6 fruit fly cellular contexts compared by ENCODE assay signal in the genomic region with DNA sequence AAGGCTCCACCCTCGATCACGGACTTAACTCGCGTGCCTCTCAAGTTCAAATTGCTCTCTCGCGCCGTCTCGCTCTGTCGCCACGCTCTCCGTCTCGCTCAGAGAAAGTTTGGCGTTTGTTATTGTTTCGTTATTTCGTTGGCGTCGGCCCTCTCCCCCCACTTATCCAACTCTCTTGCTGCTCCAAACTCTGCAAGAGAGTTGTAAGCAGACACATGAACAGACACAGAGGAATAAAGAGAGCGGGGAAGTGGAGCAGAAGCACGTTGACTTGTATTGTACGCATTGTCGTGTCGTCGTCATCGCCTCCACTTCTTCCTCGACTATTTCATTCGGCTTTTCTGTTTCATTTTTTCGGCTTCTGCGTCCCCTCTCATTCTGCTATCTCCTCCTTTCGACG.
A peak's percentile ranks its signal among the peaks of the same experiment; 100 is the strongest.
TF ChIP-seq lines count a peak whose summit lies in the region.

No protein-coding gene starts in this region.

- no peak for TF ChIP-seq CTCF in whole organism, embryonic (GFP tag; optimal IDR thresholded peaks at IDR 0.05; lab: Kevin White, UChicago)

TF ChIP-seq in whole organism, 6 proteins besides CTCF, POLR2A, EP300 and RAD21:
- TF ChIP-seq Dll (optimal IDR thresholded peaks at IDR 0.05; lab: Kevin White, UChicago) (peak; percentile 89), CG8478 (optimal IDR thresholded peaks at IDR 0.05; lab: Kevin White, UChicago) (no peak), EcR (GFP tag; optimal IDR thresholded peaks at IDR 0.05; lab: Kevin White, UChicago) (peak in 1 of 2 experiments; percentile 87)

TF ChIP-seq in whole organism, adult, 20 proteins besides CTCF, POLR2A, EP300 and RAD21:
- TF ChIP-seq tj (GFP tag; optimal IDR thresholded peaks at IDR 0.05; lab: Kevin White, UChicago), result peak; percentile 34
- TF ChIP-seq bab1 (GFP tag; optimal IDR thresholded peaks at IDR 0.05; lab: Kevin White, UChicago), result no peak
- TF ChIP-seq Mnt (GFP tag; optimal IDR thresholded peaks at IDR 0.05; lab: Kevin White, UChicago), result peak; percentile 28
- no peak for TF ChIP-seq cic (GFP tag; optimal IDR thresholded peaks at IDR 0.05; lab: Kevin White, UChicago)
- TF ChIP-seq pad (GFP tag; optimal IDR thresholded peaks at IDR 0.05; lab: Kevin White, UChicago), result no peak

TF ChIP-seq in whole organism, embryonic, 481 proteins besides CTCF, POLR2A, EP300 and RAD21 (continues in another document):
- TF ChIP-seq z (GFP tag; IDR thresholded peaks at IDR 0.05; lab: Robert Waterston, UW) (0 out of 3 replicates have a peak, but pooled peaks have one; percentile 38), Ada2b (GFP tag; IDR thresholded peaks at IDR 0.05; lab: Robert Waterston, UW) (no peak), CG13894 (tag; optimal IDR thresholded peaks at IDR 0.05; lab: Kevin White, UChicago) (no peak), CG12155 (GFP tag; optimal IDR thresholded peaks at IDR 0.05; lab: Kevin White, UChicago) (peak; percentile 85), nerfin-2 (GFP tag; IDR thresholded peaks at IDR 0.05; lab: Robert Waterston, UW; ENCODE audit: partially characterized antibody) (no peak), hbn (GFP tag; IDR thresholded peaks at IDR 0.05; lab: Robert Waterston, UW; ENCODE audit: partially characterized antibody) (peak; percentile 22; the same call in 1 of the 2 replicates), cwo (GFP tag; optimal IDR thresholded peaks at IDR 0.05; lab: Kevin White, UChicago) (peak; percentile 9), CG3163 (GFP tag; optimal IDR thresholded peaks at IDR 0.05; lab: Kevin White, UChicago) (peak; percentile 96), kni (GFP tag; optimal IDR thresholded peaks at IDR 0.05; lab: Kevin White, UChicago) (peak; percentile 68), Deaf1 (tag; optimal IDR thresholded peaks at IDR 0.05; lab: Kevin White, UChicago) (peak; percentile 78), fd102C (GFP tag; optimal IDR thresholded peaks at IDR 0.05; lab: Kevin White, UChicago) (no peak), Vsx1 (GFP tag; optimal IDR thresholded peaks at IDR 0.05; lab: Kevin White, UChicago) (no peak), sens (GFP tag; lab: Kevin White, UChicago) (peak; percentile 41), seq (GFP tag; IDR thresholded peaks at IDR 0.05; lab: Robert Waterston, UW) (no peak; the same call in 1 of the 2 replicates), Blimp-1 (GFP tag; optimal IDR thresholded peaks at IDR 0.05; lab: Kevin White, UChicago) (no peak), CG1832 (GFP tag; optimal IDR thresholded peaks at IDR 0.05; lab: Kevin White, UChicago) (peak; percentile 63), CG4707 (GFP tag; optimal IDR thresholded peaks at IDR 0.05; lab: Kevin White, UChicago) (no peak), pros (GFP tag; optimal IDR thresholded peaks at IDR 0.05; lab: Kevin White, UChicago) (peak; percentile 34), cg (GFP tag; optimal IDR thresholded peaks at IDR 0.05; lab: Kevin White, UChicago) (peak; percentile 71)

TF ChIP-seq in whole organism, prepupa, 60 proteins besides CTCF, POLR2A, EP300 and RAD21:
- TF ChIP-seq dsx (GFP tag; optimal IDR thresholded peaks at IDR 0.05; lab: Kevin White, UChicago; ENCODE audit: poor library complexity, severe bottlenecking), result peak; percentile 60
- no peak for TF ChIP-seq Sox15 (GFP tag; optimal IDR thresholded peaks at IDR 0.05; lab: Kevin White, UChicago)
- peak; percentile 21 for TF ChIP-seq Eip75B (GFP tag; optimal IDR thresholded peaks at IDR 0.05; lab: Kevin White, UChicago)
- no peak for TF ChIP-seq achi (GFP tag; optimal IDR thresholded peaks at IDR 0.05; lab: Kevin White, UChicago)
- peak; percentile 36; the same call in 1 of the 3 replicates for TF ChIP-seq CG8119 (GFP tag; IDR thresholded peaks at IDR 0.05; lab: Robert Waterston, UW)
- peak; percentile 42 for TF ChIP-seq CG6854 (GFP tag; optimal IDR thresholded peaks at IDR 0.05; lab: Kevin White, UChicago)
- TF ChIP-seq CG3919 (GFP tag; optimal IDR thresholded peaks at IDR 0.05; lab: Kevin White, UChicago), result peak; percentile 5
- peak; percentile 37 for TF ChIP-seq fkh (GFP tag; optimal IDR thresholded peaks at IDR 0.05; lab: Kevin White, UChicago)
- TF ChIP-seq eg (GFP tag; IDR thresholded peaks at IDR 0.05; lab: Robert Waterston, UW), result peak; percentile 14; the same call in 1 of the 3 replicates
- no peak for TF ChIP-seq OdsH (GFP tag; optimal IDR thresholded peaks at IDR 0.05; lab: Kevin White, UChicago)
- peak; percentile 29 for TF ChIP-seq vri (GFP tag; optimal IDR thresholded peaks at IDR 0.05; lab: Kevin White, UChicago)
- peak; percentile 30 for TF ChIP-seq svp (GFP tag; lab: Kevin White, UChicago)
- no peak for TF ChIP-seq CG11294 (GFP tag; IDR thresholded peaks at IDR 0.05; lab: Robert Waterston, UW)
- TF ChIP-seq Sox14 (GFP tag; optimal IDR thresholded peaks at IDR 0.05; lab: Kevin White, UChicago), result peak; percentile 50
- TF ChIP-seq CG6163 (GFP tag; IDR thresholded peaks at IDR 0.05; lab: Robert Waterston, UW), result peak; percentile 73

TF ChIP-seq in whole organism, pupa, 21 proteins besides CTCF, POLR2A, EP300 and RAD21:
- peak; percentile 9; the same call in 1 of the 2 replicates for TF ChIP-seq CG32121 (GFP tag; IDR thresholded peaks at IDR 0.05; lab: Robert Waterston, UW)
- peak; percentile 37; the same call in 2 of the 3 replicates for TF ChIP-seq CG4496 (GFP tag; IDR thresholded peaks at IDR 0.05; lab: Robert Waterston, UW)
- peak; percentile 14 for TF ChIP-seq Snoo (tag; optimal IDR thresholded peaks at IDR 0.05; lab: Kevin White, UChicago)
- no peak for TF ChIP-seq CG8159 (tag; optimal IDR thresholded peaks at IDR 0.05; lab: Kevin White, UChicago)
- TF ChIP-seq EcR (GFP tag; optimal IDR thresholded peaks at IDR 0.05; lab: Kevin White, UChicago), result peak; percentile 82
- TF ChIP-seq CG15710 (tag; optimal IDR thresholded peaks at IDR 0.05; lab: Kevin White, UChicago), result no peak

TF ChIP-seq in whole organism, wandering third instar larva, 38 proteins besides CTCF, POLR2A, EP300 and RAD21:
- TF ChIP-seq CG32264 (GFP tag; optimal IDR thresholded peaks at IDR 0.05; lab: Kevin White, UChicago) (no peak), Jra (GFP tag; optimal IDR thresholded peaks at IDR 0.05; lab: Kevin White, UChicago) (peak; percentile 20), Rel (GFP tag; optimal IDR thresholded peaks at IDR 0.05; lab: Kevin White, UChicago) (no peak), Rel (tag; optimal IDR thresholded peaks at IDR 0.05; lab: Kevin White, UChicago) (peak; percentile 36), Vsx2 (GFP tag; optimal IDR thresholded peaks at IDR 0.05; lab: Kevin White, UChicago; ENCODE audit: partially characterized antibody) (peak; percentile 23), h (GFP tag; optimal IDR thresholded peaks at IDR 0.05; lab: Kevin White, UChicago) (peak; percentile 58), Hr78 (GFP tag; optimal IDR thresholded peaks at IDR 0.05; lab: Kevin White, UChicago) (no peak), OdsH (GFP tag; optimal IDR thresholded peaks at IDR 0.05; lab: Kevin White, UChicago) (no peak), psq (GFP tag; optimal IDR thresholded peaks at IDR 0.05; lab: Kevin White, UChicago) (peak; percentile 89), Dif (GFP tag; optimal IDR thresholded peaks at IDR 0.05; lab: Kevin White, UChicago; ENCODE audit: partially characterized antibody) (peak; percentile 92), Abd-B (GFP tag; optimal IDR thresholded peaks at IDR 0.05; lab: Kevin White, UChicago) (no peak), dl (GFP tag; optimal IDR thresholded peaks at IDR 0.05; lab: Kevin White, UChicago; ENCODE audit: insufficient read depth in 1 of 2, partially characterized antibody in 2 of 2) (peak; percentile 57 to 78), fru (GFP tag; optimal IDR thresholded peaks at IDR 0.05; lab: Kevin White, UChicago) (peak; percentile 25), GATAd (GFP tag; optimal IDR thresholded peaks at IDR 0.05; lab: Kevin White, UChicago) (no peak)
